Fruit fly (Drosophila melanogaster): ENCODE results near the gene spn-A.

spn-A gene

dm6 chr3R:30039494-30039893 is 16.3 kb downstream of the spn-A start, which contains the start of the genes janA, Sry-alpha and Sry-beta:
janA (minus strand) TSS chr3R:30039533.
Sry-alpha (plus strand) TSS chr3R:30039719.
Sry-beta (plus strand) TSS chr3R:30039719.
- no peak for TF ChIP-seq Sox102F (GFP tag; optimal IDR thresholded peaks at IDR 0.05)
- peak; percentile 18 for TF ChIP-seq CG3032 (tag; optimal IDR thresholded peaks at IDR 0.05)
- TF ChIP-seq ss (GFP tag; optimal IDR thresholded peaks at IDR 0.05): no peak
- TF ChIP-seq Hr38 (GFP tag; optimal IDR thresholded peaks at IDR 0.05): no peak
- TF ChIP-seq dsx (GFP tag; optimal IDR thresholded peaks at IDR 0.05; ENCODE audit: poor library complexity, severe bottlenecking): peak; percentile 91
- no peak for TF ChIP-seq Blimp-1 (GFP tag; optimal IDR thresholded peaks at IDR 0.05)
- TF ChIP-seq esn (GFP tag; optimal IDR thresholded peaks at IDR 0.05): peak; percentile 45
- TF ChIP-seq CG16779 (tag; optimal IDR thresholded peaks at IDR 0.05): no peak

DNA sequence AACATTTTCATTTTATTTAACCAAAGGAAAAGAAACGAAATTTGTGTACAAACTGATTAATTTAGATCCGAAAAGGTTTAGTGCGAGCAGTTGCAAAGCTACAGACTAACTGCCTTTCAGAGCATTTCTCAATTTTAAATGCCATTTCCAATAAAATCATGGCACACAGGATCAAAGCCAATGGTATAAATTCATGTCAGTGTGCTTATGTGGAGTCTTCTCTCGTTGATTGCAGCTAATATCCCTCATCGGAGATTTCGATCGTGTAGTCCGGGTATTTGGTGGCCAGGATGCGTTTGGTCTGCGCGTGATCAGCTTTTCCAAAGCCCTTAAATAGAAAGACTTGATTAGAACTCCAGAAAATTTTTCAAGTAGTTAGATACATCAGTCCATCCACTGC is 17.2 kb downstream of the spn-A start, which contains the start of gene janB:
TSS of gene janB (minus strand) at position 101 of the 400 bp plus-strand sequence.
- TF ChIP-seq dsx (GFP tag; optimal IDR thresholded peaks at IDR 0.05; ENCODE audit: poor library complexity, severe bottlenecking) (no peak), fd85E (GFP tag; optimal IDR thresholded peaks at IDR 0.05) (no peak), CG8119 (GFP tag; IDR thresholded peaks at IDR 0.05) (no peak), Eip78C (GFP tag) (no peak), fd59A (GFP tag; optimal IDR thresholded peaks at IDR 0.05) (no peak), Eip75B (GFP tag; optimal IDR thresholded peaks at IDR 0.05) (no peak), pdm3 (GFP tag; optimal IDR thresholded peaks at IDR 0.05) (no peak), CG31627 (GFP tag; optimal IDR thresholded peaks at IDR 0.05) (no peak), CG1621 (tag; optimal IDR thresholded peaks at IDR 0.05) (no peak), achi (GFP tag; optimal IDR thresholded peaks at IDR 0.05) (no peak)

dm6 chr3R:30037630-30038029 is 18.2 kb downstream of the spn-A start, which contains the start of gene ocn:
ocn (minus strand) TSS chr3R:30037730.
- no peak for TF ChIP-seq Hr39 (GFP tag; optimal IDR thresholded peaks at IDR 0.05)

DNA sequence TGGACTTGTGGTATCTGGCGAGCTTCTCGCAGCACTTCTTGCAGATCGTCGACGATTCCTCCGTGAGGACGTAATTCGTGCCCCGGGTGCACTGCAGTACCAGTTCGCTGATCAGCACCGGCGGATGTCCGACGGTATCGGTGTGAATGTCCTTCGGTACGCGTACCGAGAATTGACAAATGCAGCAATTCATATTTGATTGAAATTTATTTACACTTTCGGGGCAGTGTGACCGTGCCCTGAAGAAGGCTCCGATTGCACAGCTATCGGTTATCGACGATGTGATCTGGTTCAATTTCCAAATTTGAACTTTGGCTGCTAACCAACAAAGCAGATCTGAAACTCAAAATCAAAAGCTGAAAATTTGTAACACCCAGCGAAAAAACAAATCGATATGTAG is 19.2 kb downstream of the spn-A start, which contains the start of gene ZIPIC:
TSS of gene ZIPIC (minus strand) at position 262 of the 400 bp plus-strand sequence.
- TF ChIP-seq cyc (GFP tag; optimal IDR thresholded peaks at IDR 0.05) (no peak), spab (GFP tag; optimal IDR thresholded peaks at IDR 0.05) (no peak), CG34406 (GFP tag; optimal IDR thresholded peaks at IDR 0.05) (no peak), Ets21C (GFP tag; optimal IDR thresholded peaks at IDR 0.05) (no peak), CG8119 (GFP tag; IDR thresholded peaks at IDR 0.05) (no peak), fkh (GFP tag; optimal IDR thresholded peaks at IDR 0.05) (no peak), salr (GFP tag; optimal IDR thresholded peaks at IDR 0.05) (no peak)

DNA sequence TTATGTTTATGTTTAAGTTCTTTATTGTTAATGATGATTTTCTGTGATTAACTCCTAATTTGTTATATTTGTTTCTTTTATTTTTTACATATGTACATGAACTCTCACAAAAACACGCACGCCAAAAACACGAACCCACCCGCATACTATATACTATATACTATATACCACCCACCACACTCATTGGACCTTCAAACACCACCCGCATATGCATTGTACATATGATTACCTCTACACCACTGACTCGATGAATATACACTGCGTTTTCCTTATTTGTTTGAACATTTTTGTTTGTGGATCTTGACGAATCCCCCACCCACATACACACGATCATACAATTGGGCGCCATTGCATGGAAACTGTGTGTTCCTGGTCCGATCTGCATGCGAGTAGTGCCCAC is 23.6 kb downstream of the spn-A start:
- TF ChIP-seq Blimp-1 (GFP tag; optimal IDR thresholded peaks at IDR 0.05): no peak
- TF ChIP-seq CG6854 (GFP tag; optimal IDR thresholded peaks at IDR 0.05): no peak
- no peak for TF ChIP-seq esn (GFP tag; optimal IDR thresholded peaks at IDR 0.05)
- TF ChIP-seq ss (GFP tag; optimal IDR thresholded peaks at IDR 0.05): no peak
- no peak for TF ChIP-seq salr (GFP tag; optimal IDR thresholded peaks at IDR 0.05)

DNA sequence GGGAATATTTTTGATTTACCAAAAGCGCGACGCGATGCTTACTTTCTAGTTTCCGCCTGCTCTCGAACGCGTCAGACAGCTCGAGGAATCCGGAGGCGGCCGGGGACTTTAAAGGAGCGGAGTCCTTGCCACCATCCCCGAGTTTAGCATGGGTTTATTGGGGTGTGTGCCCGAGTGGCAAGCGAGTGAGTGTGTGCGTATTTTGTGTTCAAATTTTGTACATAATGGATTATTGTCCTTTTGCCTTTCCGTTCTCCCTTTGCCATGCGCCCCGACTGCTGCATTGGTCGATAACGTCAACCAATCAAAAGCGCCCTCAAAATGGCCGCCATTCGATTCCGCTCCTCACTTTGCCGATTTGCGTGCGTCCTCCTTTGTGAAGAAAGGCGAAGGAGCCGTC is 25.8 kb downstream of the spn-A start:
- TF ChIP-seq CG4318 (GFP tag; optimal IDR thresholded peaks at IDR 0.05) (no peak), Gug (GFP tag; IDR thresholded peaks at IDR 0.05) (no peak), svp (GFP tag) (no peak), CG6808 (GFP tag; optimal IDR thresholded peaks at IDR 0.05) (no peak), CG31627 (GFP tag; optimal IDR thresholded peaks at IDR 0.05) (no peak), spab (GFP tag; optimal IDR thresholded peaks at IDR 0.05) (no peak), Ets96B (tag; optimal IDR thresholded peaks at IDR 0.05) (no peak), CG6276 (GFP tag; optimal IDR thresholded peaks at IDR 0.05) (no peak), vri (GFP tag; optimal IDR thresholded peaks at IDR 0.05) (no peak), CG11294 (GFP tag; IDR thresholded peaks at IDR 0.05) (no peak), achi (GFP tag; optimal IDR thresholded peaks at IDR 0.05) (no peak), Blimp-1 (GFP tag; optimal IDR thresholded peaks at IDR 0.05) (no peak), CG32006 (GFP tag; optimal IDR thresholded peaks at IDR 0.05) (no peak)
